Worm (Caenorhabditis elegans): ENCODE measurements around the gene F14H8.4.
A peak's percentile ranks its signal among the peaks of the same experiment; 100 is the strongest.

The F14H8.4 gene

DNA sequence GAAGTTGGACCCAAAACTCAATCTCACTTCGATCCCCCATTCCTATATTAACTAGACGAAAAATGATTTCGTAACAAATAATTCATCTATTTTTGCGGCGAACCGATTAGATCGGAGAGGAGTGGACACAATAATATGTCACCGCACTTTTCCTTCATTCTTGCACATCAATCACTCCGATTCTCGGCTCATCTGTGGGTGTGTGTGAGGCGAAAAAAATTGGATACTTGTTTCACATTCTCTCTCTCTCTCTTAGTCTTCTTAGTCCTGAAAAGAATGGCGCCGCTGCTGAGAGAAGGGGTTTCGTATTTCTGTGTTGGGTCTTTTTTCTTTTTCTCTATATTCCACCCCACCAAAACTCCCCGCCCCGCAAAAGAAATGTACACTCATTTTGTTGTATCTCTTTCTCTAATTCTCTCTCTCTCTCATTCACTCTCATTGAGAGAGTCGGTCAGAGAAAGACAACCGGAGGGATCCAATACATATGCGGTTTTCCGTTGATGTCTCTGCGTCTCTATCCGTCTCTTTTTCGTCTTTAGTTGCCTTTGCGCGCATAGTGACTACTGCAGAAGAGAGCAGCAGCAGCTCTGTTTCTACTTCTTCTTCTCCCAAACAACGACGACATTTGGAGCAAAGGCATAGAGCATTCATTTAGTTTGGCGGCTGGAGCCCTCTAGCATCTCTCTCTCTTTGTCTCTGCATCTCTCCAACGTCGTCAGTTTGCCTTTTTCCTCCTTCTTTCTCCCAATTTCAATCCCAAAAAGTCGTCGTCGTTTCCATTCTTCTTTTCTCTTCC, 47.6 kb downstream of the F14H8.4 start, which contains the start of gene unc-76:
unc-76 (plus strand) TSS at position 746 of the 796 bp plus-strand sequence.
- TF ChIP-seq hmg-1.2 (GFP tag; IDR thresholded peaks at IDR 0.05): peak; percentile 69
- no peak for TF ChIP-seq nhr-179 (tag; optimal IDR thresholded peaks at IDR 0.05)
- TF ChIP-seq cebp-1 (GFP tag; IDR thresholded peaks at IDR 0.05): no peak
- TF ChIP-seq cebp-1 (tag; optimal IDR thresholded peaks at IDR 0.05): peak; percentile 67
- TF ChIP-seq lsy-27 (tag; optimal IDR thresholded peaks at IDR 0.05; ENCODE audit: borderline replicate concordance, insufficient read depth): no peak
- TF ChIP-seq F55B11.4 (tag; optimal IDR thresholded peaks at IDR 0.05; ENCODE audit: borderline replicate concordance, insufficient read depth): no peak
- TF ChIP-seq tbp1 (GFP tag; optimal IDR thresholded peaks at IDR 0.05): peak; percentile 10
- TF ChIP-seq ZK185.1 (tag; optimal IDR thresholded peaks at IDR 0.05; ENCODE audit: poor library complexity, severe bottlenecking): no peak
- no peak for TF ChIP-seq fkh-3 (tag; optimal IDR thresholded peaks at IDR 0.05)
- no peak for TF ChIP-seq dpl-1 (GFP tag; optimal IDR thresholded peaks at IDR 0.05)
- TF ChIP-seq ceh-91 (GFP tag; IDR thresholded peaks at IDR 0.05): no peak
- TF ChIP-seq madf-10 (tag; optimal IDR thresholded peaks at IDR 0.05): peak; percentile 20
- no peak for TF ChIP-seq hrde-1 (tag; optimal IDR thresholded peaks at IDR 0.05; ENCODE audit: borderline replicate concordance)
- no peak for TF ChIP-seq snpc-3.4 (tag; optimal IDR thresholded peaks at IDR 0.05)
- no peak for TF ChIP-seq F52B5.7 (tag; optimal IDR thresholded peaks at IDR 0.05)
- peak; percentile 76 for TF ChIP-seq lin-40 (tag; optimal IDR thresholded peaks at IDR 0.05)
- TF ChIP-seq unc-62 (GFP tag; optimal IDR thresholded peaks at IDR 0.05): no peak
- TF ChIP-seq ztf-18 (tag; optimal IDR thresholded peaks at IDR 0.05): peak; percentile 29
- TF ChIP-seq nfya-1 (tag; optimal IDR thresholded peaks at IDR 0.05; ENCODE audit: borderline replicate concordance, insufficient read depth): no peak
- no peak for TF ChIP-seq F49E8.2 (tag; optimal IDR thresholded peaks at IDR 0.05; ENCODE audit: insufficient read depth)
- TF ChIP-seq cebp-2 (GFP tag; IDR thresholded peaks at IDR 0.05): no peak
- no peak for TF ChIP-seq akir-1 (GFP tag; optimal IDR thresholded peaks at IDR 0.05)
- no peak for TF ChIP-seq aptf-3 (GFP tag; IDR thresholded peaks at IDR 0.05)
- no peak for TF ChIP-seq zim-3 (tag; optimal IDR thresholded peaks at IDR 0.05)
- TF ChIP-seq ceh-100 (GFP tag; IDR thresholded peaks at IDR 0.05): no peak
- no peak for TF ChIP-seq snpc-4 (GFP tag; optimal IDR thresholded peaks at IDR 0.05)
- TF ChIP-seq snpc-4 (tag; optimal IDR thresholded peaks at IDR 0.05): peak in 2 of 4 experiments; percentile 34 to 55
- no peak for TF ChIP-seq madf-8 (GFP tag; conservative IDR thresholded peaks at IDR 0.05)
- TF ChIP-seq egrh-3 (GFP tag; IDR thresholded peaks at IDR 0.05): 0 out of 2 replicates have a peak, but pooled peaks have one; percentile 15
- TF ChIP-seq K12H6.12 (tag; optimal IDR thresholded peaks at IDR 0.05): peak; percentile 89
- TF ChIP-seq unc-130 (GFP tag; optimal IDR thresholded peaks at IDR 0.05): no peak
- no peak for TF ChIP-seq mes-4 (tag; optimal IDR thresholded peaks at IDR 0.05)
- no peak for TF ChIP-seq rec-8 (tag; optimal IDR thresholded peaks at IDR 0.05)
- no peak for TF ChIP-seq nhr-80 (tag; optimal IDR thresholded peaks at IDR 0.05)
- TF ChIP-seq somi-1 (GFP tag; optimal IDR thresholded peaks at IDR 0.05): no peak
- peak; percentile 38 for TF ChIP-seq attf-5 (GFP tag; optimal IDR thresholded peaks at IDR 0.05)
- peak; percentile 51 for TF ChIP-seq mcd-1 (GFP tag; IDR thresholded peaks at IDR 0.05)
- no peak for TF ChIP-seq ztf-3 (GFP tag; optimal IDR thresholded peaks at IDR 0.05)
- TF ChIP-seq lin-35 (GFP tag; optimal IDR thresholded peaks at IDR 0.05): no peak
- peak; percentile 13 for TF ChIP-seq ceh-27 (GFP tag; optimal IDR thresholded peaks at IDR 0.05)
- TF ChIP-seq egl-18 (GFP tag; IDR thresholded peaks at IDR 0.05): no peak
- TF ChIP-seq pbrm-1 (GFP tag; IDR thresholded peaks at IDR 0.05): no peak
- TF ChIP-seq egl-44 (GFP tag; IDR thresholded peaks at IDR 0.05): no peak
- TF ChIP-seq Y53G8AR.9 (GFP tag; conservative IDR thresholded peaks at IDR 0.05): no peak
- no peak for TF ChIP-seq let-526 (GFP tag; IDR thresholded peaks at IDR 0.05)
- TF ChIP-seq nhr-90 (tag; optimal IDR thresholded peaks at IDR 0.05): no peak
- TF ChIP-seq hlh-12 (tag; optimal IDR thresholded peaks at IDR 0.05): no peak
